Fruit fly (Drosophila melanogaster) whole organism, embryonic: Measurements from ENCODE around the gene CG6724.
A peak's percentile ranks its signal among the peaks of the same experiment; 100 is the strongest.

Experiments
- CG10267 ChIP-seq: fragments of 200-800 bp; sonication (Bioruptor generic); optimal IDR thresholded peaks from 2 replicates; lab custom pipeline; 2018; ENCODE audit warnings: missing biosample characterization, mild to moderate bottlenecking, missing genetic modification characterization, moderate library complexity
- CG10979 ChIP-seq: fragments of 200-800 bp; sonication (Bioruptor generic); optimal IDR thresholded peaks from 2 replicates; lab custom pipeline; 2018; ENCODE audit warnings: missing biosample characterization, mild to moderate bottlenecking, missing genetic modification characterization, moderate library complexity
- CG11456 ChIP-seq: fragments of 200-800 bp; sonication (Bioruptor generic); IDR thresholded peaks from 3 replicates; pipeline ENCODE4 v1.3.6; 2022; ENCODE audit warnings: missing biosample characterization, missing genetic modification characterization
- CG12236 ChIP-seq: fragments of 200-800 bp; sonication (Bioruptor generic); optimal IDR thresholded peaks from 2 replicates; lab custom pipeline; 2016; ENCODE audit warnings: missing biosample characterization, missing genetic modification characterization
- CG12391 ChIP-seq: fragments of 200-800 bp; sonication (Bioruptor generic); optimal IDR thresholded peaks from 3 replicates; lab custom pipeline; 2018; ENCODE audit warnings: missing biosample characterization, mild to moderate bottlenecking, missing genetic modification characterization, moderate library complexity
- CG13424 ChIP-seq: fragments of 200-800 bp; sonication (Bioruptor generic); optimal IDR thresholded peaks from 2 replicates; lab custom pipeline; 2019; ENCODE audit warnings: missing biosample characterization, mild to moderate bottlenecking, missing genetic modification characterization, moderate library complexity
- CG13775 ChIP-seq: fragments of 200-800 bp; sonication (Bioruptor generic); optimal IDR thresholded peaks from 3 replicates; lab custom pipeline; 2017; ENCODE audit warnings: missing biosample characterization, mild to moderate bottlenecking, missing genetic modification characterization
- CG14710 ChIP-seq: fragments of 200-800 bp; sonication (Bioruptor generic); optimal IDR thresholded peaks from 3 replicates; lab custom pipeline; 2019; ENCODE audit warnings: missing biosample characterization, mild to moderate bottlenecking, missing genetic modification characterization, moderate library complexity
- CG1602 ChIP-seq: fragments of 200-800 bp; sonication (Bioruptor generic); optimal IDR thresholded peaks from 3 replicates; lab custom pipeline; 2016; ENCODE audit warnings: missing biosample characterization, missing genetic modification characterization
- CG1603 ChIP-seq: fragments of 200-800 bp; sonication (Bioruptor generic); optimal IDR thresholded peaks from 2 replicates; lab custom pipeline; 2019; ENCODE audit warnings: missing biosample characterization, mild to moderate bottlenecking, missing genetic modification characterization, moderate library complexity
- CG17829 ChIP-seq: fragments of 200-800 bp; optimal IDR thresholded peaks from 2 replicates; lab custom pipeline; 2019; ENCODE audit warnings: missing biosample characterization, mild to moderate bottlenecking, missing genetic modification characterization, moderate library complexity
- CG18011 ChIP-seq: fragments of 200-800 bp; sonication (Bioruptor generic); optimal IDR thresholded peaks from 2 replicates; lab custom pipeline; 2017; ENCODE audit warnings: missing biosample characterization, missing genetic modification characterization, mild to moderate bottlenecking, moderate library complexity, missing genotype
- CG32532 ChIP-seq: fragments of 200-800 bp; sonication (Bioruptor generic); IDR thresholded peaks from 2 replicates; pipeline ENCODE4 v1.3.6; 2022; ENCODE audit warnings: missing biosample characterization, missing genetic modification characterization
- CG4707 ChIP-seq: fragments of 200-800 bp; sonication (Bioruptor generic); optimal IDR thresholded peaks from 2 replicates; lab custom pipeline; 2018; ENCODE audit warnings: missing biosample characterization, mild to moderate bottlenecking, missing genetic modification characterization, moderate library complexity
- CG6791 ChIP-seq: fragments of 200-800 bp; sonication (Bioruptor generic); IDR thresholded peaks from 3 replicates; pipeline ENCODE4 v1.3.6; 2022; ENCODE audit warnings: missing biosample characterization, missing genetic modification characterization; ENCODE audit not compliant: partially characterized antibody
- CG8290 ChIP-seq, 3 experiments: fragments of 200-800 bp; sonication (Bioruptor generic); optimal IDR thresholded peaks; 2 replicates each; lab custom pipeline; 2016 to 2019; ENCODE audit warnings: missing biosample characterization in 3 of 3, missing genetic modification characterization in 3 of 3, mild to moderate bottlenecking in 2 of 3, moderate library complexity in 1 of 3
- CG8944 ChIP-seq: fragments of 200-800 bp; sonication (Bioruptor generic); optimal IDR thresholded peaks from 3 replicates; lab custom pipeline; 2016; ENCODE audit warnings: missing biosample characterization, missing genetic modification characterization
- CG9609 ChIP-seq: fragments of 200-800 bp; sonication (Bioruptor generic); optimal IDR thresholded peaks from 3 replicates; lab custom pipeline; 2016; ENCODE audit warnings: missing biosample characterization, missing genetic modification characterization
- CG9932 ChIP-seq: fragments of 200-800 bp; sonication (Bioruptor generic); IDR thresholded peaks from 2 replicates; pipeline ENCODE4 v1.3.6; 2022; ENCODE audit warnings: missing biosample characterization, missing genetic modification characterization
- CoRest ChIP-seq: fragments of 200-800 bp; sonication (Bioruptor generic); optimal IDR thresholded peaks from 3 replicates; lab custom pipeline; 2018; ENCODE audit warnings: missing biosample characterization, mild to moderate bottlenecking, missing genetic modification characterization, moderate library complexity
- Dll ChIP-seq: fragments of 200-800 bp; sonication (Bioruptor generic); IDR thresholded peaks from 4 replicates; pipeline ENCODE4 v1.3.6; 2022; ENCODE audit warnings: missing biosample characterization, missing genetic modification characterization; ENCODE audit not compliant: partially characterized antibody
- Dref ChIP-seq: fragments of 200-800 bp; sonication (Bioruptor generic); IDR thresholded peaks from 2 replicates; pipeline ENCODE4 v1.3.6; 2022; ENCODE audit warnings: missing biosample characterization, missing genetic modification characterization
- HLH3B ChIP-seq: fragments of 200-800 bp; sonication (Bioruptor generic); IDR thresholded peaks from 2 replicates; pipeline ENCODE4 v1.3.6; 2022; ENCODE audit warnings: missing biosample characterization, missing genetic modification characterization
- MESR4 ChIP-seq: fragments of 200-800 bp; sonication (Bioruptor generic); optimal IDR thresholded peaks from 2 replicates; lab custom pipeline; 2018; ENCODE audit warnings: missing biosample characterization, mild to moderate bottlenecking, missing genetic modification characterization, moderate library complexity
- NC2β ChIP-seq: fragments of 200-800 bp; sonication (Bioruptor generic); optimal IDR thresholded peaks from 2 replicates; lab custom pipeline; 2016; ENCODE audit warnings: missing biosample characterization, missing genetic modification characterization
- Nf-YC ChIP-seq: fragments of 200-800 bp; optimal IDR thresholded peaks from 3 replicates; lab custom pipeline; 2019; ENCODE audit warnings: missing biosample characterization, mild to moderate bottlenecking, missing genetic modification characterization, moderate library complexity
- NfI ChIP-seq: fragments of 200-800 bp; sonication (Bioruptor generic); optimal IDR thresholded peaks from 3 replicates; lab custom pipeline; 2018; ENCODE audit warnings: missing biosample characterization, mild to moderate bottlenecking, missing genetic modification characterization, moderate library complexity
- Rfx ChIP-seq: fragments of 200-800 bp; sonication (Bioruptor generic); IDR thresholded peaks from 2 replicates; pipeline ENCODE4 v1.3.6; 2022; ENCODE audit warnings: missing biosample characterization, missing genetic modification characterization
- Scr ChIP-seq: fragments of 200-800 bp; sonication (Bioruptor generic); IDR thresholded peaks from 2 replicates; pipeline ENCODE4 v1.3.6; 2022; ENCODE audit warnings: missing biosample characterization, missing genetic modification characterization; ENCODE audit not compliant: partially characterized antibody
- TFAM ChIP-seq: fragments of 200-800 bp; sonication (Bioruptor generic); optimal IDR thresholded peaks from 2 replicates; lab custom pipeline; 2017; ENCODE audit warnings: missing biosample characterization, missing genetic modification characterization, inconsistent platforms
- YL-1 ChIP-seq: fragments of 200-800 bp; sonication (Bioruptor generic); optimal IDR thresholded peaks from 3 replicates; lab custom pipeline; 2017; ENCODE audit warnings: missing biosample characterization, mild to moderate bottlenecking, missing genetic modification characterization
- cad ChIP-seq: fragments of >200 bp; optimal IDR thresholded peaks from 2 replicates; lab custom pipeline; 2017; ENCODE audit warnings: missing biosample characterization, missing genetic modification characterization
- fd102C ChIP-seq: fragments of 200-800 bp; sonication (Bioruptor generic); optimal IDR thresholded peaks from 2 replicates; lab custom pipeline; 2018; ENCODE audit warnings: missing biosample characterization, mild to moderate bottlenecking, missing genetic modification characterization, moderate library complexity
- gfzf ChIP-seq: fragments of 200-800 bp; sonication (Bioruptor generic); optimal IDR thresholded peaks from 2 replicates; lab custom pipeline; 2016; ENCODE audit warnings: missing biosample characterization, mild to moderate bottlenecking, missing genetic modification characterization, moderate library complexity
- inv ChIP-seq: fragments of 200-800 bp; sonication (Bioruptor generic); IDR thresholded peaks from 2 replicates; pipeline ENCODE4 v1.3.6; 2022; ENCODE audit warnings: missing biosample characterization, missing genetic modification characterization; ENCODE audit not compliant: partially characterized antibody
- jigr1 ChIP-seq: fragments of 200-800 bp; sonication (Bioruptor generic); IDR thresholded peaks from 3 replicates; pipeline ENCODE4 v1.3.6; 2022; ENCODE audit warnings: missing biosample characterization, missing genetic modification characterization
- knrl ChIP-seq: fragments of 200-800 bp; sonication (Bioruptor generic); IDR thresholded peaks from 3 replicates; pipeline ENCODE4 v1.3.6; 2022; ENCODE audit warnings: missing biosample characterization, missing genetic modification characterization; ENCODE audit not compliant: partially characterized antibody
- luna ChIP-seq: fragments of 200-800 bp; sonication (Bioruptor generic); optimal IDR thresholded peaks from 2 replicates; lab custom pipeline; 2016; ENCODE audit warnings: missing biosample characterization, missing genetic modification characterization
- onecut ChIP-seq: fragments of 200-800 bp; sonication (Bioruptor generic); IDR thresholded peaks from 2 replicates; pipeline ENCODE4 v1.3.6; 2022; ENCODE audit warnings: missing biosample characterization, missing genetic modification characterization
- pho ChIP-seq: fragments of 200-800 bp; sonication (Bioruptor generic); optimal IDR thresholded peaks from 2 replicates; lab custom pipeline; 2016; ENCODE audit warnings: missing biosample characterization, missing genetic modification characterization
- rib ChIP-seq: fragments of 200-800 bp; sonication (Bioruptor generic); IDR thresholded peaks from 2 replicates; pipeline ENCODE4 v1.3.6; 2022; ENCODE audit warnings: missing biosample characterization, missing genetic modification characterization
- row ChIP-seq: fragments of 200-800 bp; sonication (Bioruptor generic); IDR thresholded peaks from 3 replicates; pipeline ENCODE4 v1.3.6; 2022; ENCODE audit warnings: missing biosample characterization, missing genetic modification characterization
- run ChIP-seq: fragments of 200-800 bp; sonication (Bioruptor generic); optimal IDR thresholded peaks from 3 replicates; lab custom pipeline; 2018; ENCODE audit warnings: missing biosample characterization, mild to moderate bottlenecking, missing genetic modification characterization
- so ChIP-seq: fragments of 200-800 bp; sonication (Bioruptor generic); IDR thresholded peaks from 3 replicates; pipeline ENCODE4 v1.3.6; 2022; ENCODE audit warnings: missing biosample characterization, missing genetic modification characterization
- sob ChIP-seq: fragments of 200-800 bp; sonication (Bioruptor generic); IDR thresholded peaks from 2 replicates; pipeline ENCODE4 v1.3.6; 2022; ENCODE audit warnings: missing biosample characterization, missing genetic modification characterization
- sqz ChIP-seq: fragments of 200-800 bp; sonication (Bioruptor generic); optimal IDR thresholded peaks from 3 replicates; lab custom pipeline; 2018; ENCODE audit warnings: missing biosample characterization, mild to moderate bottlenecking, missing genetic modification characterization
- stwl ChIP-seq: fragments of 200-800 bp; sonication (Bioruptor generic); optimal IDR thresholded peaks from 3 replicates; lab custom pipeline; 2018; ENCODE audit warnings: missing biosample characterization, mild to moderate bottlenecking, missing genetic modification characterization, moderate library complexity
- zen2 ChIP-seq: fragments of 200-800 bp; sonication (Bioruptor generic); IDR thresholded peaks from 3 replicates; pipeline ENCODE4 v1.3.6; 2022; ENCODE audit warnings: missing biosample characterization, missing genetic modification characterization; ENCODE audit not compliant: partially characterized antibody

CG6724 gene

dm6 chr2L:10767597-10768188, 2.1 kb downstream of the CG6724 start, which contains the start of gene Ubc2 (continued):
- TF ChIP-seq gfzf (GFP tag; lab: Kevin White, UChicago) (peak; percentile 46), inv (GFP tag; lab: Robert Waterston, UW) (peak; percentile 65; the same call in 1 of the 2 replicates), sob (GFP tag; lab: Robert Waterston, UW) (peak; percentile 18; the same call in 1 of the 2 replicates), knrl (GFP tag; lab: Robert Waterston, UW) (peak; percentile 83), YL-1 (GFP tag; lab: Kevin White, UChicago) (peak; percentile 54), CG17829 (tag; lab: Kevin White, UChicago) (peak; percentile 43), NfI (GFP tag; lab: Kevin White, UChicago) (peak; percentile 11), NC2β (GFP tag; lab: Kevin White, UChicago) (peak; percentile 60), sqz (peak; percentile 14), CG12391 (tag; lab: Kevin White, UChicago) (peak; percentile 0), CG10979 (tag; lab: Kevin White, UChicago) (peak; percentile 10), CG9609 (GFP tag; lab: Kevin White, UChicago) (peak; percentile 52), CG32532 (GFP tag; lab: Robert Waterston, UW) (peak; percentile 49), CG6791 (GFP tag; lab: Robert Waterston, UW) (peak; percentile 85), CG1603 (tag; lab: Kevin White, UChicago) (peak; percentile 69), fd102C (GFP tag; lab: Kevin White, UChicago) (no peak), HLH3B (GFP tag; lab: Robert Waterston, UW) (0 out of 2 replicates have a peak, but pooled peaks have one; percentile 21), jigr1 (no peak), TFAM (GFP tag; lab: Kevin White, UChicago) (no peak), Dref (GFP tag; lab: Robert Waterston, UW) (peak; percentile 94), stwl (tag; lab: Kevin White, UChicago) (peak; percentile 95), rib (GFP tag; lab: Robert Waterston, UW) (0 out of 2 replicates have a peak, but pooled peaks have one; percentile 18), so (GFP tag; lab: Robert Waterston, UW) (0 out of 3 replicates have a peak, but pooled peaks have one; percentile 32), CG4707 (GFP tag; lab: Kevin White, UChicago) (no peak), CG11456 (0 out of 3 replicates have a peak, but pooled peaks have one; percentile 34), row (peak; percentile 57), Nf-YC (tag; lab: Kevin White, UChicago) (peak; percentile 3), CG8290 (GFP tag; optimal IDR thresholded peaks at IDR 0.05; lab: Kevin White, UChicago) (peak; percentile 17), CG8290 (tag; optimal IDR thresholded peaks at IDR 0.05; lab: Kevin White, UChicago) (no peak), CG14710 (tag; lab: Kevin White, UChicago) (peak; percentile 57), Scr (GFP tag; lab: Robert Waterston, UW) (peak; percentile 84), CG1602 (no peak), CG9932 (GFP tag; lab: Robert Waterston, UW) (peak; percentile 68), CoRest (tag; lab: Kevin White, UChicago) (peak; percentile 35), zen2 (GFP tag; lab: Robert Waterston, UW) (peak; percentile 65), CG10267 (tag; lab: Kevin White, UChicago) (peak; percentile 55), CG13424 (no peak), cad (peak; percentile 48), CG12236 (GFP tag; lab: Kevin White, UChicago) (no peak), Dll (GFP tag; lab: Robert Waterston, UW) (peak; percentile 79), luna (GFP tag; lab: Kevin White, UChicago) (no peak), CG8944 (GFP tag; lab: Kevin White, UChicago) (peak; percentile 13), CG13775 (GFP tag; lab: Kevin White, UChicago) (peak; percentile 6), CG18011 (no peak), Rfx (GFP tag; lab: Robert Waterston, UW) (peak; percentile 60), onecut (GFP tag; lab: Robert Waterston, UW) (no peak), run (tag; lab: Kevin White, UChicago) (no peak), pho (GFP tag; lab: Kevin White, UChicago) (peak; percentile 46), MESR4 (GFP tag; lab: Kevin White, UChicago) (peak; percentile 54)
